Worm (Caenorhabditis elegans): Measurements from ENCODE around the gene C34C6.3.

Gene C34C6.3

ce11 chrII:8664533-8664932, 27.2 kb upstream of the C34C6.3 start, which contains the start of gene etc-1:
etc-1 (plus strand) TSS chrII:8664833.
- TF ChIP-seq K12H6.12 (tag; optimal IDR thresholded peaks at IDR 0.05) (no peak), cebp-2 (GFP tag; IDR thresholded peaks at IDR 0.05) (no peak), B0261.1 (tag; optimal IDR thresholded peaks at IDR 0.05) (no peak), F57A8.1 (GFP tag; optimal IDR thresholded peaks at IDR 0.05) (no peak), attf-3 (GFP tag; conservative IDR thresholded peaks at IDR 0.05) (no peak), aptf-2 (GFP tag; conservative IDR thresholded peaks at IDR 0.05) (no peak), hlh-26 (GFP tag; conservative IDR thresholded peaks at IDR 0.05) (no peak), ztf-18 (tag; optimal IDR thresholded peaks at IDR 0.05) (no peak)

- peak; percentile 10; the same call in 1 of the 2 replicates for TF ChIP-seq B0336.3 (GFP tag; IDR thresholded peaks at IDR 0.05)
- TF ChIP-seq B0261.1 (tag; optimal IDR thresholded peaks at IDR 0.05): no peak
- peak; percentile 91 for TF ChIP-seq him-1 (tag; optimal IDR thresholded peaks at IDR 0.05)
These were observed 22.8 kb upstream of the C34C6.3 start for ce11 chrII:8668871-8669270.

- TF ChIP-seq F33H1.4 (GFP tag; IDR thresholded peaks at IDR 0.05): no peak
- peak; percentile 47 for TF ChIP-seq him-1 (tag; optimal IDR thresholded peaks at IDR 0.05)
- peak; percentile 86 for TF ChIP-seq snpc-4 (GFP tag; optimal IDR thresholded peaks at IDR 0.05)
- TF ChIP-seq snpc-4 (tag; optimal IDR thresholded peaks at IDR 0.05): peak; percentile 71 to 92 (median 90)
- no peak for TF ChIP-seq ztf-25 (GFP tag; IDR thresholded peaks at IDR 0.05)
- peak; percentile 89 for TF ChIP-seq snpc-3.4 (tag; optimal IDR thresholded peaks at IDR 0.05)
- peak; percentile 28 for TF ChIP-seq tbp1 (GFP tag; optimal IDR thresholded peaks at IDR 0.05)
- TF ChIP-seq nhr-179 (tag; optimal IDR thresholded peaks at IDR 0.05): no peak
- TF ChIP-seq snpc-1.3 (tag; optimal IDR thresholded peaks at IDR 0.05; ENCODE audit: insufficient read depth): peak; percentile 35
- peak; percentile 6 for TF ChIP-seq lsl-1 (GFP tag; optimal IDR thresholded peaks at IDR 0.05)
- TF ChIP-seq snpc-1.1 (tag; optimal IDR thresholded peaks at IDR 0.05; ENCODE audit: insufficient read depth): peak; percentile 93
- TF ChIP-seq lin-35 (GFP tag; optimal IDR thresholded peaks at IDR 0.05): no peak
These were observed 20.9 kb upstream of the C34C6.3 start for ce11 chrII:8670835-8671234.

- TF ChIP-seq madf-6 (GFP tag; IDR thresholded peaks at IDR 0.05) (no peak), let-526 (GFP tag; IDR thresholded peaks at IDR 0.05) (no peak), ceh-40 (GFP tag; IDR thresholded peaks at IDR 0.05) (no peak), egrh-3 (GFP tag; IDR thresholded peaks at IDR 0.05) (no peak), hmg-1.2 (GFP tag; IDR thresholded peaks at IDR 0.05) (no peak), ets-4 (GFP tag; optimal IDR thresholded peaks at IDR 0.05) (no peak), cebp-1 (GFP tag; IDR thresholded peaks at IDR 0.05) (peak; percentile 61; the same call in 1 of the 2 replicates), cebp-1 (tag; optimal IDR thresholded peaks at IDR 0.05) (peak; percentile 96)
These were observed 16.3 kb upstream of the C34C6.3 start for ce11 chrII:8675369-8675768.

- TF ChIP-seq let-607 (tag; optimal IDR thresholded peaks at IDR 0.05) (no peak), nhr-80 (tag; optimal IDR thresholded peaks at IDR 0.05) (peak; percentile 8), ekl-4 (GFP tag; IDR thresholded peaks at IDR 0.05) (no peak), ceh-27 (GFP tag; optimal IDR thresholded peaks at IDR 0.05) (no peak), ets-4 (GFP tag; optimal IDR thresholded peaks at IDR 0.05) (no peak)
These were observed 11.9 kb upstream of the C34C6.3 start for ce11 chrII:8679799-8680198.
